Fruit fly (Drosophila melanogaster): ENCODE results near the gene CG3534.

The CG3534 gene

DNA sequence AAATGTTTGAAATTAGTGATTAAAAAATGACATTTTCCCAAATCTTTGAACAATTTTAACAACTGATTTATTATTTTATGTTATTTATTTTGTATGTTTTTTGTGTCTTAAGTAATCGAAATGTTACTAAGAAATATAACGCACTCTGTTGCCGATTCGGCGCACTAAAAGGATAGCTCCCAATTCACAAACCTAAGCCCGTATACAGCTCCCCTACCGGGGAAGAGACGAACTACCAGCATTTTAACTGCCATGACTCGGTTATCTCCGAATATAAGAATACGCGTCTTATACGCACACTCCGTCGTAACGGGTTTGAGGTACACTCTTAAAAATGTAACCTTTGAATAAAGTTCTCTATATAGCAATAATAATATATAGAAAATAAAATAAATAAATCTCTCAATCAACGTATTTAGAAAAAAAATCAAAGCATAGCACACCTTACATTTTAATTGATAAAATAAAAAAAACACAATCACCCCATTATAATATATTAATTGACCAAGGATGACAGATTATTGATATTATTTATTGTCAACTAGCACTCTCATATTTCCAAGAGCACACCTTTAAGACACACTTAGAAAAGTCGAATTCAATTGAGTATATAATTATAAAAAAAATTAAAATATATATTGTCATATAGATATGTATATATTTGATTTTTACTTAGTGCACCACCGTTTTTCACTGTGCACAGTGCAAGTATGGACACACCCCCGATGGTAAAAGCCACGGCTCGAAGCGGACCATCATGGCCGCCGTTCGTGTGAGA is 38.3 kb upstream of the CG3534 start (continued):
- TF ChIP-seq CG3919 (GFP tag; optimal IDR thresholded peaks at IDR 0.05): peak; percentile 71
- TF ChIP-seq Hr38 (GFP tag; optimal IDR thresholded peaks at IDR 0.05): no peak
- TF ChIP-seq CG3032 (tag; optimal IDR thresholded peaks at IDR 0.05): peak; percentile 85
- TF ChIP-seq Gug (GFP tag; IDR thresholded peaks at IDR 0.05): peak; percentile 36; the same call in 1 of the 2 replicates
- TF ChIP-seq CG11902 (GFP tag; optimal IDR thresholded peaks at IDR 0.05): peak; percentile 13
- TF ChIP-seq spab (GFP tag; optimal IDR thresholded peaks at IDR 0.05): peak; percentile 54
- peak; percentile 83 for TF ChIP-seq CG8632 (GFP tag; optimal IDR thresholded peaks at IDR 0.05)
- peak; percentile 28 for TF ChIP-seq pdm3 (GFP tag; optimal IDR thresholded peaks at IDR 0.05)
- no peak for TF ChIP-seq Eip75B (GFP tag; optimal IDR thresholded peaks at IDR 0.05)
- peak; percentile 75 for TF ChIP-seq Lpt (GFP tag; optimal IDR thresholded peaks at IDR 0.05)
- peak; percentile 41 for TF ChIP-seq Sox102F (GFP tag; optimal IDR thresholded peaks at IDR 0.05)
- TF ChIP-seq Eip93F (GFP tag; optimal IDR thresholded peaks at IDR 0.05): no peak
- TF ChIP-seq dsx (GFP tag; optimal IDR thresholded peaks at IDR 0.05; ENCODE audit: poor library complexity, severe bottlenecking): peak; percentile 66
- peak; percentile 42 for TF ChIP-seq CG9139 (GFP tag; optimal IDR thresholded peaks at IDR 0.05)
- TF ChIP-seq Ets96B (tag; optimal IDR thresholded peaks at IDR 0.05): peak; percentile 74
- TF ChIP-seq Ets21C (GFP tag; optimal IDR thresholded peaks at IDR 0.05): no peak
- TF ChIP-seq net (GFP tag; optimal IDR thresholded peaks at IDR 0.05): peak; percentile 51
- peak; percentile 65 for TF ChIP-seq CG10669 (GFP tag; optimal IDR thresholded peaks at IDR 0.05)
- peak; percentile 51 for TF ChIP-seq CG16779 (tag; optimal IDR thresholded peaks at IDR 0.05)
- TF ChIP-seq Blimp-1 (GFP tag; optimal IDR thresholded peaks at IDR 0.05): peak; percentile 44
- TF ChIP-seq lz (GFP tag; optimal IDR thresholded peaks at IDR 0.05): peak; percentile 43
- TF ChIP-seq CG10631 (GFP tag; optimal IDR thresholded peaks at IDR 0.05): peak; percentile 86
- TF ChIP-seq CG6808 (GFP tag; optimal IDR thresholded peaks at IDR 0.05): peak; percentile 51
- peak; percentile 55 for TF ChIP-seq Sox15 (GFP tag; optimal IDR thresholded peaks at IDR 0.05)
- TF ChIP-seq CG6792 (GFP tag; optimal IDR thresholded peaks at IDR 0.05): peak; percentile 78

DNA sequence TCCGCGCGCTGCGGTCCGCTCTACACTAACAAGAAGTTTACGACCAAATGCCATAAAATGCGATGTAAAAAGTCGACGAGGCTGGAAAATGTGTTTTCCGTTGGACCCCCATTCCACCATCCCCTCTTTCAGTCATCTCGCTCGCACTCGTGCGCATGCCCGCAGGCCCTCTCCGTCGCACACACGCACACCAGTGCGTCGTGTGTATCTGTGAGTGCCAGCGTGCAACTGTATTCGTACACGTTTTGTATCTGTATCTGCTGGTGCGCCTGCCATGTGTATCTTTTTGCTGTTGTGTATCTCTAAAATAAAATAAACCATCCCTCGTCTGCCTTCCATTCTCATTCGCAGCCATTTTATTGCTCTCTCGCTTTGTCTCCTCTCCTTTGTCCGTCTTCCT is 36.0 kb upstream of the CG3534 start:
- TF ChIP-seq svp (GFP tag) (no peak), CG6163 (GFP tag; IDR thresholded peaks at IDR 0.05) (peak; percentile 39; the same call in 1 of the 3 replicates), CG6276 (GFP tag; optimal IDR thresholded peaks at IDR 0.05) (peak; percentile 55)

DNA sequence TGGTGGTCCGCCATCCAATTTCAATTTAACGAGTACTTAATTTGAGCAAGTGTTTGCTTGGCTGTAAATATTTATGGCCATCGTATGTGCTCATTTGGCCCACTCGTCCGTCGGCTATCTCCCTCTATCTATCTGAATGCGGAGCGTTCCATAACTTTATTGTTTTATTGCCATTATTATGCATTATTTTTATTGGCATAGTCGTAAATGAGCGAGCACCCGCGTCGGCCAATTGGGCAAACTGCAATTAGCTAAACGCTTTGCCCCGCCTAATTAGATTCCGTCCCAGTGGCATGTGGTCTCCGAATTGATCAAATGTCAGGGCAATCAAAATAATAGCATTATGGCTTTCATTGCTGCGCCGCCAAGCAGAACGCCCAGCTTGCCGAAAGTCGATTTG is 33.9 kb upstream of the CG3534 start:
- TF ChIP-seq vri (GFP tag; optimal IDR thresholded peaks at IDR 0.05): no peak
- TF ChIP-seq dac (GFP tag; optimal IDR thresholded peaks at IDR 0.05): no peak
- no peak for TF ChIP-seq CG9139 (GFP tag; optimal IDR thresholded peaks at IDR 0.05)
- TF ChIP-seq Gug (GFP tag; IDR thresholded peaks at IDR 0.05): no peak
- TF ChIP-seq Ets21C (GFP tag; optimal IDR thresholded peaks at IDR 0.05): no peak
- TF ChIP-seq Lpt (GFP tag; optimal IDR thresholded peaks at IDR 0.05): no peak
- no peak for TF ChIP-seq CG32006 (GFP tag; optimal IDR thresholded peaks at IDR 0.05)
- no peak for TF ChIP-seq OdsH (GFP tag; optimal IDR thresholded peaks at IDR 0.05)
- TF ChIP-seq Eip93F (GFP tag; optimal IDR thresholded peaks at IDR 0.05): no peak
- TF ChIP-seq Hr38 (GFP tag; optimal IDR thresholded peaks at IDR 0.05): no peak
- TF ChIP-seq net (GFP tag; optimal IDR thresholded peaks at IDR 0.05): no peak
- no peak for TF ChIP-seq CG6792 (GFP tag; optimal IDR thresholded peaks at IDR 0.05)
- TF ChIP-seq CG3032 (tag; optimal IDR thresholded peaks at IDR 0.05): no peak
- TF ChIP-seq Eip75B (GFP tag; optimal IDR thresholded peaks at IDR 0.05): no peak
- no peak for TF ChIP-seq Ets96B (tag; optimal IDR thresholded peaks at IDR 0.05)
